Worm (Caenorhabditis elegans) whole organism, L4 larva: Measurements from ENCODE around the gene parp-2.

Experiments used
- F10B5.3 ChIP-seq: sonication (generic microtip); optimal IDR thresholded peaks from 2 replicates; lab custom pipeline; 2016; ENCODE audit warnings: mild to moderate bottlenecking, missing genetic modification characterization, missing compliant biosample characterization
- F44E2.7 ChIP-seq: fragments of 200-800 bp; sonication (Bioruptor generic); IDR thresholded peaks from 2 replicates; pipeline ENCODE4 v2.1.2; 2022; ENCODE audit warnings: missing genetic modification characterization, missing compliant biosample characterization
- F49E8.2 ChIP-seq: sonication (generic microtip); optimal IDR thresholded peaks from 2 replicates; lab custom pipeline; 2016; ENCODE audit warnings: missing compliant biosample characterization, mild to moderate bottlenecking, missing genetic modification characterization, borderline replicate concordance
- R02D3.7 ChIP-seq: fragments of 150-350 bp; sonication (generic microtip); optimal IDR thresholded peaks from 3 replicates; lab custom pipeline; 2014; ENCODE audit warnings: missing biosample characterization, missing genetic modification characterization
- Y105C5A.15 ChIP-seq: fragments of 200-800 bp; sonication (Bioruptor generic); IDR thresholded peaks from 2 replicates; pipeline ENCODE4 v1.3.6; 2022; ENCODE audit warnings: missing genetic modification characterization, missing compliant biosample characterization
- Y48G9A.11 ChIP-seq: fragments of 200-800 bp; sonication (Bioruptor generic); IDR thresholded peaks from 2 replicates; pipeline ENCODE4 v1.3.6; 2022; ENCODE audit warnings: missing genetic modification reagents, missing genetic modification characterization, missing compliant biosample characterization
- Y75B8A.6 ChIP-seq: fragments of 200-800 bp; sonication (Bioruptor generic); IDR thresholded peaks from 2 replicates; pipeline ENCODE4 v1.3.6; 2022; ENCODE audit warnings: missing genetic modification reagents, missing genetic modification characterization, missing compliant biosample characterization
- aha-1 ChIP-seq: fragments of 150-350 bp; peaks from one replicate; lab custom pipeline; 2014; ENCODE audit warnings: missing biosample characterization, missing genetic modification characterization
- arid-1 ChIP-seq: fragments of 200-800 bp; sonication (Bioruptor generic); conservative IDR thresholded peaks from 2 replicates; pipeline ENCODE4 v1.3.6; 2022; ENCODE audit warnings: missing genetic modification reagents, missing genetic modification characterization, missing compliant biosample characterization
- attf-4 ChIP-seq: sonication (generic microtip); optimal IDR thresholded peaks from 3 replicates; lab custom pipeline; 2017; ENCODE audit warnings: missing biosample characterization, missing genetic modification characterization
- ceh-44 ChIP-seq: fragments of 200-800 bp; sonication (Bioruptor generic); IDR thresholded peaks from 2 replicates; pipeline ENCODE4 v1.3.6; 2022; ENCODE audit warnings: missing genetic modification reagents, missing genetic modification characterization, missing compliant biosample characterization
- ceh-62 ChIP-seq: sonication (generic microtip); optimal IDR thresholded peaks from 2 replicates; lab custom pipeline; 2017; ENCODE audit warnings: missing biosample characterization, missing genetic modification characterization
- ceh-82 ChIP-seq: sonication (generic microtip); optimal IDR thresholded peaks from 2 replicates; lab custom pipeline; 2017; ENCODE audit warnings: missing biosample characterization, missing genetic modification characterization
- cey-2 ChIP-seq: sonication (generic microtip); optimal IDR thresholded peaks from 3 replicates; lab custom pipeline; 2017; ENCODE audit warnings: missing genetic modification characterization, mild to moderate bottlenecking, missing compliant biosample characterization, antibody characterized with exemption, borderline replicate concordance; ENCODE audit not compliant: insufficient read depth
- ctbp-1 ChIP-seq: fragments of 200-800 bp; sonication (Bioruptor generic); IDR thresholded peaks from 2 replicates; pipeline ENCODE4 v1.3.6; 2022; ENCODE audit warnings: missing genetic modification reagents, missing genetic modification characterization, missing compliant biosample characterization
- daf-16 ChIP-seq, 3 experiments: sonication (generic microtip); optimal IDR thresholded peaks; 2 replicates each; lab custom pipeline; 2016 to 2017; ENCODE audit warnings: missing genetic modification characterization in 3 of 3, missing genetic modification reagents in 3 of 3, mild to moderate bottlenecking in 2 of 3, missing compliant biosample characterization in 2 of 3, missing biosample characterization in 1 of 3, moderate library complexity in 1 of 3
- daf-19 ChIP-seq: fragments of 200-800 bp; sonication (Bioruptor generic); conservative IDR thresholded peaks from 2 replicates; pipeline ENCODE4 v1.3.6; 2022; ENCODE audit warnings: missing genetic modification characterization, missing compliant biosample characterization
- daf-8 ChIP-seq: fragments of 200-800 bp; sonication (Bioruptor generic); IDR thresholded peaks from 2 replicates; pipeline ENCODE4 v1.3.6; 2022; ENCODE audit warnings: missing genetic modification characterization, missing compliant biosample characterization
- dmd-6 ChIP-seq: fragments of 200-800 bp; sonication (Bioruptor generic); IDR thresholded peaks from 2 replicates; pipeline ENCODE4 v1.3.6; 2022; ENCODE audit warnings: missing genetic modification reagents, missing genetic modification characterization, missing compliant biosample characterization
- fkh-10 ChIP-seq: fragments of 150-350 bp; optimal IDR thresholded peaks from 2 replicates; lab custom pipeline; 2014; ENCODE audit warnings: missing biosample characterization, missing genetic modification reagents, missing genetic modification characterization
- fos-1 ChIP-seq: fragments of 150-350 bp; optimal IDR thresholded peaks from 2 replicates; lab custom pipeline; 2014; ENCODE audit warnings: missing biosample characterization, missing genetic modification characterization
- hlh-30 ChIP-seq: sonication (generic microtip); optimal IDR thresholded peaks from 2 replicates; lab custom pipeline; 2017; ENCODE audit warnings: antibody characterized with exemption, mild to moderate bottlenecking, missing genetic modification characterization, missing compliant biosample characterization; ENCODE audit not compliant: insufficient read depth
- hmg-1.1 ChIP-seq: fragments of 200-800 bp; sonication (Bioruptor generic); IDR thresholded peaks from 2 replicates; pipeline ENCODE4 v1.3.6; 2022; ENCODE audit warnings: missing genetic modification reagents, missing genetic modification characterization, missing compliant biosample characterization
- jun-1 ChIP-seq: fragments of 150-350 bp; optimal IDR thresholded peaks from 2 replicates; lab custom pipeline; 2014; ENCODE audit warnings: missing biosample characterization, missing genetic modification reagents, missing genetic modification characterization
- lim-7 ChIP-seq: fragments of 200-800 bp; sonication (Bioruptor generic); IDR thresholded peaks from 2 replicates; pipeline ENCODE4 v1.3.6; 2022; ENCODE audit warnings: missing genetic modification characterization, missing compliant biosample characterization
- lin-1 ChIP-seq: fragments of 200-800 bp; sonication (Bioruptor generic); IDR thresholded peaks from 2 replicates; pipeline ENCODE4 v1.3.6; 2022; ENCODE audit warnings: missing genetic modification reagents, missing genetic modification characterization, missing compliant biosample characterization
- lin-15B ChIP-seq: fragments of 150-350 bp; sonication (generic microtip); optimal IDR thresholded peaks from 3 replicates; lab custom pipeline; 2014; ENCODE audit warnings: missing biosample characterization, missing genetic modification characterization
- lin-38 ChIP-seq: fragments of 200-800 bp; sonication (Bioruptor generic); IDR thresholded peaks from 2 replicates; pipeline ENCODE4 v1.3.6; 2022; ENCODE audit warnings: missing genetic modification reagents, missing genetic modification characterization, missing compliant biosample characterization
- mdl-1 ChIP-seq, 2 experiments: fragments of 150-350 bp in 1 of 2; sonication (generic microtip) in 1 of 2; optimal IDR thresholded peaks; 2 replicates each; lab custom pipeline; 2014 to 2017; ENCODE audit warnings: missing biosample characterization in 2 of 2, missing genetic modification characterization in 2 of 2
- mxl-3 ChIP-seq: fragments of 200-800 bp; sonication (Bioruptor generic); optimal IDR thresholded peaks from 2 replicates; lab custom pipeline; 2018; ENCODE audit warnings: mild to moderate bottlenecking, missing genetic modification characterization, missing compliant biosample characterization
- nhr-10 ChIP-seq: fragments of 150-350 bp; optimal IDR thresholded peaks from 2 replicates; lab custom pipeline; 2014; ENCODE audit warnings: missing biosample characterization, missing genetic modification characterization
- nhr-11 ChIP-seq: fragments of 150-350 bp; optimal IDR thresholded peaks from 2 replicates; lab custom pipeline; 2014; ENCODE audit warnings: missing biosample characterization, missing genetic modification characterization
- nhr-237 ChIP-seq: sonication (generic microtip); optimal IDR thresholded peaks from 2 replicates; lab custom pipeline; 2017; ENCODE audit warnings: missing biosample characterization, missing genetic modification characterization
- nhr-28 ChIP-seq: fragments of 150-350 bp; optimal IDR thresholded peaks from 2 replicates; lab custom pipeline; 2014; ENCODE audit warnings: missing biosample characterization, missing genetic modification characterization
- nhr-42 ChIP-seq: fragments of 200-800 bp; sonication (Bioruptor generic); IDR thresholded peaks from 2 replicates; pipeline ENCODE4 v1.3.6; 2022; ENCODE audit warnings: missing genetic modification characterization, missing compliant biosample characterization
- nhr-6 ChIP-seq: fragments of 150-350 bp; optimal IDR thresholded peaks from 2 replicates; lab custom pipeline; 2014; ENCODE audit warnings: missing biosample characterization, missing genetic modification characterization
- pha-4 ChIP-seq, 2 experiments: fragments of 150-350 bp in 1 of 2; fragments of 200-800 bp in 1 of 2; sonication (Bioruptor generic) in 1 of 2; IDR thresholded peaks in 1 of 2; optimal IDR thresholded peaks in 1 of 2; 2 replicates each; pipeline versions ENCODE4 v1.3.6 to Lab custom; 2014 to 2022; ENCODE audit warnings: missing genetic modification characterization in 2 of 2, missing genetic modification reagents in 2 of 2, missing biosample characterization in 1 of 2, missing compliant biosample characterization in 1 of 2
- snpc-4 ChIP-seq: fragments of 150-350 bp; optimal IDR thresholded peaks from 2 replicates; lab custom pipeline; 2014; ENCODE audit warnings: missing biosample characterization, missing genetic modification characterization
- tag-97 ChIP-seq: fragments of 200-800 bp; sonication (Bioruptor generic); IDR thresholded peaks from 2 replicates; pipeline ENCODE4 v1.3.6; 2022; ENCODE audit warnings: missing genetic modification characterization, missing compliant biosample characterization
- unc-130 ChIP-seq: sonication (generic microtip); optimal IDR thresholded peaks from 2 replicates; lab custom pipeline; 2016; ENCODE audit warnings: missing genetic modification reagents, missing genetic modification characterization, missing compliant biosample characterization
- unc-62 ChIP-seq, 3 experiments: fragments of 150-350 bp in 1 of 3; sonication (generic microtip); optimal IDR thresholded peaks in 2 of 3; peaks in 1 of 3; 1 replicate in 1 of 3; 2 replicates in 2 of 3; lab custom pipeline; 2014 to 2017; ENCODE audit warnings: missing biosample characterization in 3 of 3, missing genetic modification characterization in 3 of 3, missing genetic modification reagents in 3 of 3, missing genotype in 1 of 3
- zag-1 ChIP-seq: fragments of 150-350 bp; optimal IDR thresholded peaks from 2 replicates; lab custom pipeline; 2014; ENCODE audit warnings: missing biosample characterization, missing genetic modification characterization
- zfp-2 ChIP-seq: sonication (generic microtip); optimal IDR thresholded peaks from 2 replicates; lab custom pipeline; 2016; ENCODE audit warnings: mild to moderate bottlenecking, missing genetic modification characterization, missing compliant biosample characterization
- zfp-3 ChIP-seq: fragments of 200-800 bp; sonication (Bioruptor generic); conservative IDR thresholded peaks from 2 replicates; pipeline ENCODE4 v1.3.6; 2022; ENCODE audit warnings: missing genetic modification reagents, missing genetic modification characterization, missing compliant biosample characterization
- ztf-7 ChIP-seq: fragments of 150-350 bp; optimal IDR thresholded peaks from 2 replicates; lab custom pipeline; 2014; ENCODE audit warnings: missing biosample characterization, missing genetic modification characterization

parp-2 gene

ce11 chrII:9604685-9605084 is 11.8 kb downstream of the parp-2 start (continued):
- TF ChIP-seq F49E8.2 (tag; lab: Kevin White, UChicago) (no peak), daf-16 (GFP tag; optimal IDR thresholded peaks at IDR 0.05; lab: Kevin White, UChicago) (no peak), daf-16 (tag; optimal IDR thresholded peaks at IDR 0.05; lab: Kevin White, UChicago) (peak; percentile 47), ceh-82 (tag; lab: Kevin White, UChicago) (no peak), zag-1 (tag; lab: Kevin White, UChicago) (no peak), lim-7 (GFP tag; lab: Robert Waterston, UW) (no peak), arid-1 (GFP tag; lab: Robert Waterston, UW) (no peak), attf-4 (tag; lab: Kevin White, UChicago) (no peak), snpc-4 (tag; lab: Kevin White, UChicago) (no peak), ztf-7 (no peak), fkh-10 (no peak), ceh-44 (GFP tag; lab: Robert Waterston, UW) (no peak), nhr-28 (tag; lab: Kevin White, UChicago) (peak; percentile 40)

DNA sequence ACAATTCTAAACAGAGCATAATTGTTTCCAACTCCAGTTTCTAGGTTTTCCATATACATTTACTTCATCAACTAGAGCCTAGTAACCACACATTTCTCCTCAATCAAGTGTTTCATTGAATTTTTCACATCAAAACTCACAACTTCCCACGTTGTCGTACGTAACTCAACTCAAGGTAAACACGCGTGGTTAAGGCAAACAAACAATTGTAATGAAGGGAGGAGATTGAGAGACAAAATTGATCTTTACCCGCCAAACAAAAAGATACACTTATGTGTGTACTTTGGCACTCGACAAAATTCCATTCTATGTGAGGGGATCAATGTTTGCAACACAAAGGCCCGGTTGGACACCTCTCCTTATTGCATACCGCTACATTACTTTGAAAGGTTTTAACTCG is 12.5 kb downstream of the parp-2 start, which contains the start of gene nhr-19:
TSS of gene nhr-19 (minus strand) at position 191 of the 400 bp plus-strand sequence.
- TF ChIP-seq ceh-82 (tag; lab: Kevin White, UChicago) (no peak), fos-1 (tag; lab: Kevin White, UChicago) (no peak), nhr-42 (GFP tag; lab: Robert Waterston, UW) (no peak), mxl-3 (peak; percentile 33), nhr-28 (tag; lab: Kevin White, UChicago) (peak; percentile 23), F44E2.7 (GFP tag; lab: Robert Waterston, UW) (no peak), aha-1 (peak; percentile 72), Y105C5A.15 (GFP tag; lab: Robert Waterston, UW) (no peak), Y75B8A.6 (GFP tag; lab: Robert Waterston, UW) (no peak), daf-16 (GFP tag; optimal IDR thresholded peaks at IDR 0.05; lab: Kevin White, UChicago) (no peak), daf-16 (tag; optimal IDR thresholded peaks at IDR 0.05; lab: Kevin White, UChicago) (peak; percentile 63), nhr-10 (tag; lab: Kevin White, UChicago) (no peak), unc-62 (GFP tag; optimal IDR thresholded peaks at IDR 0.05 in 1 of 2; lab: Kevin White, UChicago) (peak in 1 of 2 experiments; percentile 88), unc-62 (tag; optimal IDR thresholded peaks at IDR 0.05; lab: Kevin White, UChicago) (no peak), nhr-237 (tag; lab: Kevin White, UChicago) (no peak), nhr-11 (tag; lab: Kevin White, UChicago) (peak; percentile 74)
- TF ChIP-seq, all 104 proteins: peak for 6

- TF ChIP-seq lin-15B (tag; lab: Kevin White, UChicago) (no peak), unc-62 (GFP tag; optimal IDR thresholded peaks at IDR 0.05 in 1 of 2; lab: Kevin White, UChicago) (peak in 1 of 2 experiments; percentile 8), unc-62 (tag; optimal IDR thresholded peaks at IDR 0.05; lab: Kevin White, UChicago) (no peak), hlh-30 (tag; lab: Kevin White, UChicago) (peak; percentile 45), tag-97 (GFP tag; lab: Robert Waterston, UW) (no peak), Y48G9A.11 (GFP tag; lab: Robert Waterston, UW) (no peak), daf-16 (GFP tag; optimal IDR thresholded peaks at IDR 0.05; lab: Kevin White, UChicago) (no peak), daf-16 (tag; optimal IDR thresholded peaks at IDR 0.05; lab: Kevin White, UChicago) (no peak), nhr-11 (tag; lab: Kevin White, UChicago) (peak; percentile 42), daf-8 (GFP tag; lab: Robert Waterston, UW) (no peak), cey-2 (tag; lab: Kevin White, UChicago) (no peak), F10B5.3 (no peak), nhr-28 (tag; lab: Kevin White, UChicago) (peak; percentile 61), mxl-3 (peak; percentile 44), R02D3.7 (tag; lab: Kevin White, UChicago) (no peak), jun-1 (no peak), ceh-62 (no peak), dmd-6 (GFP tag; lab: Robert Waterston, UW) (no peak), ctbp-1 (GFP tag; lab: Robert Waterston, UW) (0 out of 2 replicates have a peak, but pooled peaks have one; percentile 30), aha-1 (no peak), daf-19 (GFP tag; lab: Robert Waterston, UW) (no peak), pha-4 (GFP tag; IDR thresholded peaks at IDR 0.05; lab: Robert Waterston, UW) (no peak), pha-4 (tag; optimal IDR thresholded peaks at IDR 0.05; lab: Kevin White, UChicago) (no peak), ceh-82 (tag; lab: Kevin White, UChicago) (no peak), unc-130 (GFP tag; lab: Kevin White, UChicago) (no peak), hmg-1.1 (GFP tag; lab: Robert Waterston, UW) (no peak), nhr-6 (no peak), zfp-3 (GFP tag; lab: Robert Waterston, UW) (no peak), mdl-1 (tag; optimal IDR thresholded peaks at IDR 0.05; lab: Kevin White, UChicago) (peak in 1 of 2 experiments; percentile 59), lin-38 (no peak), lin-1 (GFP tag; lab: Robert Waterston, UW) (no peak), zfp-2 (no peak)
Observed at ce11 chrII:9605954-9606353, 13.1 kb downstream of the parp-2 start.
